Worm (Caenorhabditis elegans): ENCODE data around the gene R107.2.

ce11 chrIII:9026951-9027350 lies 18.8 kb downstream of the R107.2 start, which contains the start of gene F59B2.13:
- TF ChIP-seq aha-1 (tag), result no peak
- TF ChIP-seq ceh-28 (tag; optimal IDR thresholded peaks at IDR 0.05), result no peak
- no peak for TF ChIP-seq fkh-10 (GFP tag; optimal IDR thresholded peaks at IDR 0.05)
